Worm (Caenorhabditis elegans) whole organism, L2 larva: ENCODE data around the gene nspc-17.

Experiments used
- nhr-12 ChIP-seq: fragments of 150-350 bp; optimal IDR thresholded peaks from 2 replicates; lab custom pipeline; 2014; ENCODE audit warnings: missing biosample characterization, missing genetic modification characterization
- ztf-11 ChIP-seq: sonication (generic microtip); optimal IDR thresholded peaks from 2 replicates; lab custom pipeline; 2017; ENCODE audit warnings: missing biosample characterization, missing genetic modification characterization

DNA sequence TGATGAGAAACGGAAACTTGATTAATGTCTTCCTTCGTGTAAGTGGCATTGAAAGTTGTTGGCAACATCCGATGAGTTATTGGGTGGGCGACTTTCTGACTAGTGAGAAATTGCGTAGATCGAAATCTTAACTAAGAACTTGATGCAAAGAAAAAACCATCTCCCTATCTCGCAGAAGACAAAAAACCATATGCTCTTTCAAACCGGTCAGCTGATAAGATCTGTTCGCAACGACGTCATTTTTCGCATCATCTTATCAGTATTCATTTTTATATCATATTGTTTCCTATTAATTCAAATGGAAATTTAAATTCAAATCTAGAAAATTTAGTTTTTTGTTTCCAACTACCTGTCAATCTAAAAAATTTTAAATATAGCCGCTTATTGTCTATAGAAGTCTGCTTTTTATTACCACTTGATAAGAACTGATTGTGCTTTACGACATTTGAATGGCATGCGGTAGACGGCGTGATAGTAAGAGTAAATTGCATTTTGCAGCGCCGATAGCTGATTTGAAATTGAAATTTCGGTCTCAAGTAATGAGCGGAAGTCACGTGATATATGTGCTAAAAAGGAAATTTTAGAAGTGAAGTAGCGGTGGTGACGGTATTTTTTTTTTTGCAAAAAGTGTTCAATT lies 24.4 kb downstream of the nspc-17 start:
- no peak for TF ChIP-seq ztf-11 (tag; lab: Kevin White, UChicago)
- no peak for TF ChIP-seq nhr-12 (tag; lab: Kevin White, UChicago)
